Fruit fly (Drosophila melanogaster): ENCODE measurements around the gene Jon65Aiv.
A peak's percentile ranks its signal among the peaks of the same experiment; 100 is the strongest.

The Jon65Aiv gene

DNA sequence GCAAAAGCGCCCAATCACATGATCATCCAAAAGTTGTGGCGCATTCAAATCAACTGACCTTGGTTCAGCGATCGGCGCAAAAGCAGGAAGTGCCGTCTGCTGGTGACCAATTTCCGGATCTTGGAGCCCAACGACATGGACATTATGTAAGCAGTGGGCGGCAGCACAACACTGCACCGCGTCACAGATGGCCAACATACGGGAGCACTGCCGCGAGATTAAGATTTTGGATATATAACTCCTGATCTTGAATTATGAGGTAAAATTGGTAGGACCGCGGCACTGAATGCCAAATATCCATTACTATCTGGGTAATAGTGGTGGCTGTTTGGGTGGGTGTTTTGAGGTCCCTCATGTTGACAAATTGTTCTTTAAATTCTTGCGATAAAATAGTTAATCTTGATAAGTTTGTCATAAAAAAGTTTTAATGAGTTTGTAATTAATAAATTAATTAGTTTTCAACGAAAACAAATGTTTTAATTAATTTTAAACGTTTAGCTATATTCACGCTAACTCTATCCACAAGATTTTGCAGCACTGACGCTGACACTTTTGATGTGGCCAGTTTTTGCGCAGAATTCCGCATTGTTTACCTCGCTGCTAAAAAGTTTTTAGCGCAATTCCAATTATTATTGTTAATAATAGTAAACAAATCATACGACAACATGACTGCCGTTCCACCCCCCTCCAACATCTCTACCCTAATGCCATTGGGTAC is 36.2 kb downstream of the Jon65Aiv start, which contains the start of the genes CG13295 and CG6610 (continued):
- TF ChIP-seq run (tag; optimal IDR thresholded peaks at IDR 0.05) (no peak), CG4854 (GFP tag; optimal IDR thresholded peaks at IDR 0.05) (peak; percentile 16), CG11723 (GFP tag; optimal IDR thresholded peaks at IDR 0.05) (peak; percentile 21), CG12299 (tag; optimal IDR thresholded peaks at IDR 0.05) (peak; percentile 14), Mad (GFP tag; optimal IDR thresholded peaks at IDR 0.05) (peak; percentile 26), NfI (GFP tag; optimal IDR thresholded peaks at IDR 0.05) (peak; percentile 61), Bteb2 (GFP tag; optimal IDR thresholded peaks at IDR 0.05) (peak; percentile 36), CG13424 (tag; optimal IDR thresholded peaks at IDR 0.05) (peak; percentile 73), BtbVII (GFP tag; optimal IDR thresholded peaks at IDR 0.05) (peak; percentile 15), CG8281 (tag; optimal IDR thresholded peaks at IDR 0.05) (no peak), pnt (GFP tag; optimal IDR thresholded peaks at IDR 0.05) (peak; percentile 7), CG13296 (GFP tag; optimal IDR thresholded peaks at IDR 0.05) (peak; percentile 56), CG2889 (GFP tag; IDR thresholded peaks at IDR 0.05) (0 out of 3 replicates have a peak, but pooled peaks have one; percentile 15), mam (GFP tag; optimal IDR thresholded peaks at IDR 0.05) (peak; percentile 67), E2f2 (GFP tag; IDR thresholded peaks at IDR 0.05) (peak; percentile 40; the same call in 1 of the 2 replicates), Myb (GFP tag; optimal IDR thresholded peaks at IDR 0.05) (no peak), Side (GFP tag; optimal IDR thresholded peaks at IDR 0.05) (peak; percentile 29), Trl (optimal IDR thresholded peaks at IDR 0.05) (no peak), Trl (GFP tag; optimal IDR thresholded peaks at IDR 0.05) (peak; percentile 30), psq (GFP tag; optimal IDR thresholded peaks at IDR 0.05) (no peak), CG6654 (GFP tag; optimal IDR thresholded peaks at IDR 0.05) (no peak), CG7928 (GFP tag; optimal IDR thresholded peaks at IDR 0.05) (no peak), Ssrp (tag; optimal IDR thresholded peaks at IDR 0.05) (peak; percentile 38), CG12659 (GFP tag; optimal IDR thresholded peaks at IDR 0.05) (peak; percentile 61), CG16813 (GFP tag; IDR thresholded peaks at IDR 0.05; ENCODE audit: partially characterized antibody) (no peak), slou (GFP tag; optimal IDR thresholded peaks at IDR 0.05) (peak; percentile 47), dysf (GFP tag; IDR thresholded peaks at IDR 0.05) (peak; percentile 69; the same call in 2 of the 3 replicates), grau (tag; optimal IDR thresholded peaks at IDR 0.05) (peak; percentile 73), cad (GFP tag; optimal IDR thresholded peaks at IDR 0.05) (no peak), Scr (GFP tag; IDR thresholded peaks at IDR 0.05; ENCODE audit: partially characterized antibody) (no peak; the same call in 1 of the 2 replicates), pan (optimal IDR thresholded peaks at IDR 0.05) (no peak), pan (GFP tag; optimal IDR thresholded peaks at IDR 0.05 in 1 of 2, IDR thresholded peaks at IDR 0.05 in 1 of 2) (no peak), Hmr (GFP tag; optimal IDR thresholded peaks at IDR 0.05) (peak; percentile 26), Sin3A (optimal IDR thresholded peaks at IDR 0.05) (peak; percentile 77), CG17829 (tag; optimal IDR thresholded peaks at IDR 0.05) (peak; percentile 38), Xrp1 (GFP tag; IDR thresholded peaks at IDR 0.05) (peak; percentile 70), mirr (GFP tag; optimal IDR thresholded peaks at IDR 0.05) (no peak), B-H2 (GFP tag; optimal IDR thresholded peaks at IDR 0.05) (peak; percentile 71), esg (GFP tag; conservative IDR thresholded peaks at IDR 0.05) (peak; percentile 28; the same call in 1 of the 2 replicates), Usf (GFP tag; optimal IDR thresholded peaks at IDR 0.05) (peak; percentile 31), zfh2 (GFP tag; optimal IDR thresholded peaks at IDR 0.05) (peak; percentile 64), inv (GFP tag; IDR thresholded peaks at IDR 0.05; ENCODE audit: partially characterized antibody) (no peak), chn (GFP tag; optimal IDR thresholded peaks at IDR 0.05) (peak; percentile 43), caup (GFP tag; optimal IDR thresholded peaks at IDR 0.05; ENCODE audit: severe bottlenecking) (peak; percentile 12), peb (GFP tag; IDR thresholded peaks at IDR 0.05) (0 out of 2 replicates have a peak, but pooled peaks have one; percentile 14), slbo (GFP tag; IDR thresholded peaks at IDR 0.05) (peak; percentile 70), Rx (GFP tag; IDR thresholded peaks at IDR 0.05) (0 out of 2 replicates have a peak, but pooled peaks have one; percentile 12), CG8924 (tag; optimal IDR thresholded peaks at IDR 0.05) (peak; percentile 78), ranshi (GFP tag; IDR thresholded peaks at IDR 0.05) (peak; percentile 33; the same call in 1 of the 2 replicates), ara (GFP tag; IDR thresholded peaks at IDR 0.05) (no peak)
